Fruit fly (Drosophila melanogaster) whole organism, adult: ENCODE results near the gene CG44837.

ENCODE experiments used
- CG11617 ChIP-seq: fragments of 200-800 bp; sonication (Bioruptor generic); optimal IDR thresholded peaks from 2 replicates; lab custom pipeline; 2017; ENCODE audit warnings: mild to moderate bottlenecking, missing biosample characterization, missing genetic modification reagents, missing genetic modification characterization
- CG12768 ChIP-seq: fragments of 200-800 bp; sonication (Bioruptor generic); optimal IDR thresholded peaks from 2 replicates; lab custom pipeline; 2017; ENCODE audit warnings: missing biosample characterization, missing genetic modification characterization, mild to moderate bottlenecking, moderate library complexity, missing genetic modification reagents
- CG14711 ChIP-seq: fragments of 200-800 bp; sonication (Bioruptor generic); optimal IDR thresholded peaks from 2 replicates; lab custom pipeline; 2018; ENCODE audit warnings: missing biosample characterization, mild to moderate bottlenecking, missing genetic modification characterization, moderate library complexity
- CG1620 ChIP-seq: fragments of 200-800 bp; sonication (Bioruptor generic); optimal IDR thresholded peaks from 2 replicates; lab custom pipeline; 2016; ENCODE audit warnings: missing biosample characterization, missing genetic modification characterization
- CG33017 ChIP-seq: fragments of 200-800 bp; sonication (Bioruptor generic); optimal IDR thresholded peaks from 2 replicates; lab custom pipeline; 2018; ENCODE audit warnings: missing biosample characterization, mild to moderate bottlenecking, missing genetic modification characterization, moderate library complexity
- CG5204 ChIP-seq: fragments of 200-800 bp; sonication (Bioruptor generic); optimal IDR thresholded peaks from 2 replicates; lab custom pipeline; 2016; ENCODE audit warnings: missing biosample characterization, missing genetic modification characterization
- CG7045 ChIP-seq: fragments of 200-800 bp; sonication (Bioruptor generic); optimal IDR thresholded peaks from 2 replicates; lab custom pipeline; 2017; ENCODE audit warnings: missing biosample characterization, mild to moderate bottlenecking, missing genetic modification characterization
- CG7101 ChIP-seq: fragments of 200-800 bp; sonication (Bioruptor generic); optimal IDR thresholded peaks from 2 replicates; lab custom pipeline; 2018; ENCODE audit warnings: missing biosample characterization, mild to moderate bottlenecking, missing genetic modification characterization, moderate library complexity
- Clk ChIP-seq: fragments of 200-800 bp; sonication (Bioruptor generic); optimal IDR thresholded peaks from 2 replicates; lab custom pipeline; 2017; ENCODE audit warnings: missing biosample characterization, missing genetic modification characterization
- Crg-1 ChIP-seq: fragments of 200-800 bp; sonication (Bioruptor generic); optimal IDR thresholded peaks from 2 replicates; lab custom pipeline; 2016; ENCODE audit warnings: missing biosample characterization, missing genetic modification characterization
- Hr96 ChIP-seq: fragments of 200-800 bp; sonication (Bioruptor generic); optimal IDR thresholded peaks from 2 replicates; lab custom pipeline; 2016; ENCODE audit warnings: missing biosample characterization, missing genetic modification characterization
- Mnt ChIP-seq: fragments of 200-800 bp; sonication (Bioruptor generic); optimal IDR thresholded peaks from 2 replicates; lab custom pipeline; 2016; ENCODE audit warnings: missing biosample characterization, mild to moderate bottlenecking, missing genetic modification characterization
- bab1 ChIP-seq: fragments of 200-800 bp; sonication (Bioruptor generic); optimal IDR thresholded peaks from 3 replicates; lab custom pipeline; 2019; ENCODE audit warnings: missing biosample characterization, mild to moderate bottlenecking, missing genetic modification characterization, moderate library complexity
- cic ChIP-seq: fragments of 200-800 bp; sonication (Bioruptor generic); optimal IDR thresholded peaks from 2 replicates; lab custom pipeline; 2017; ENCODE audit warnings: missing biosample characterization, mild to moderate bottlenecking, missing genetic modification characterization, moderate library complexity
- cnc ChIP-seq, 2 experiments: fragments of >200 bp; optimal IDR thresholded peaks; 2 replicates each; lab custom pipeline; 2017
- kay ChIP-seq: fragments of 200-800 bp; sonication (Bioruptor generic); peaks from one replicate; lab custom pipeline; 2016; ENCODE audit warnings: missing biosample characterization, missing genetic modification characterization, borderline replicate concordance
- ovo ChIP-seq: fragments of 200-800 bp; sonication (Bioruptor generic); optimal IDR thresholded peaks from 2 replicates; lab custom pipeline; 2016; ENCODE audit warnings: missing biosample characterization, missing genetic modification characterization
- pad ChIP-seq: fragments of 200-800 bp; sonication (Bioruptor generic); optimal IDR thresholded peaks from 3 replicates; lab custom pipeline; 2017; ENCODE audit warnings: missing biosample characterization, missing genetic modification characterization, mild to moderate bottlenecking, moderate library complexity, missing genetic modification reagents
- tj ChIP-seq: fragments of 200-800 bp; sonication (Bioruptor generic); optimal IDR thresholded peaks from 3 replicates; lab custom pipeline; 2017; ENCODE audit warnings: missing biosample characterization, mild to moderate bottlenecking, missing genetic modification characterization, moderate library complexity
- toe ChIP-seq: fragments of 200-800 bp; sonication (Bioruptor generic); optimal IDR thresholded peaks from 2 replicates; lab custom pipeline; 2016; ENCODE audit warnings: missing biosample characterization, missing genetic modification characterization

The CG44837 gene

dm6 chr3L:11852924-11853323, 85.7 kb downstream of the CG44837 start:
- TF ChIP-seq cic (GFP tag; lab: Kevin White, UChicago) (no peak), kay (no peak), CG33017 (no peak), Crg-1 (GFP tag; lab: Kevin White, UChicago) (no peak), Mnt (GFP tag; lab: Kevin White, UChicago) (no peak), ovo (no peak), CG7045 (GFP tag; lab: Kevin White, UChicago) (no peak), CG1620 (no peak), Clk (GFP tag; lab: Kevin White, UChicago) (no peak), cnc (optimal IDR thresholded peaks at IDR 0.05; lab: Kevin White, UChicago) (no peak), bab1 (GFP tag; lab: Kevin White, UChicago) (no peak), CG7101 (tag; lab: Kevin White, UChicago) (no peak), CG11617 (GFP tag; lab: Kevin White, UChicago) (no peak), Hr96 (GFP tag; lab: Kevin White, UChicago) (no peak), tj (no peak), CG14711 (tag; lab: Kevin White, UChicago) (no peak), pad (GFP tag; lab: Kevin White, UChicago) (no peak), CG12768 (GFP tag; lab: Kevin White, UChicago) (no peak)

dm6 chr3L:11847703-11848102, 91.0 kb downstream of the CG44837 start, which contains the start of gene CG12521:
CG12521 (minus strand) TSS chr3L:11847803.
- TF ChIP-seq kay (peak; percentile 12), cnc (optimal IDR thresholded peaks at IDR 0.05; lab: Kevin White, UChicago) (no peak), Crg-1 (GFP tag; lab: Kevin White, UChicago) (no peak)

dm6 chr3L:11836575-11837077, 102.0 kb downstream of the CG44837 start, which contains the start of gene CG43064:
CG43064 (minus strand) TSS chr3L:11836721.
- TF ChIP-seq ovo: no peak
- TF ChIP-seq bab1 (GFP tag; lab: Kevin White, UChicago): no peak
- no peak for TF ChIP-seq Hr96 (GFP tag; lab: Kevin White, UChicago)
- no peak for TF ChIP-seq CG14711 (tag; lab: Kevin White, UChicago)
- TF ChIP-seq CG5204 (GFP tag; lab: Kevin White, UChicago): no peak
- no peak for TF ChIP-seq CG1620
- TF ChIP-seq Crg-1 (GFP tag; lab: Kevin White, UChicago): no peak
- no peak for TF ChIP-seq CG33017
- TF ChIP-seq cnc (optimal IDR thresholded peaks at IDR 0.05; lab: Kevin White, UChicago): no peak
- TF ChIP-seq CG7101 (tag; lab: Kevin White, UChicago): no peak
- no peak for TF ChIP-seq cic (GFP tag; lab: Kevin White, UChicago)
- no peak for TF ChIP-seq toe (GFP tag; lab: Kevin White, UChicago)
- no peak for TF ChIP-seq CG11617 (GFP tag; lab: Kevin White, UChicago)
- no peak for TF ChIP-seq CG7045 (GFP tag; lab: Kevin White, UChicago)
- TF ChIP-seq kay: no peak
- no peak for TF ChIP-seq Clk (GFP tag; lab: Kevin White, UChicago)
- TF ChIP-seq pad (GFP tag; lab: Kevin White, UChicago): no peak
- TF ChIP-seq tj: no peak

dm6 chr3L:11833296-11833717, 105.4 kb downstream of the CG44837 start, which contains the start of gene CycA:
CycA (minus strand) TSS chr3L:11833578.
- TF ChIP-seq toe (GFP tag; lab: Kevin White, UChicago) (no peak), bab1 (GFP tag; lab: Kevin White, UChicago) (peak; percentile 31)

dm6 chr3L:11832360-11833295, 106.0 kb downstream of the CG44837 start:
- peak; percentile 7 for TF ChIP-seq pad (GFP tag; lab: Kevin White, UChicago)
- TF ChIP-seq cnc (optimal IDR thresholded peaks at IDR 0.05; lab: Kevin White, UChicago): no peak

- TF ChIP-seq kay (no peak), CG5204 (GFP tag; lab: Kevin White, UChicago) (no peak), ovo (no peak)
Measured at dm6 chr3L:11831199-11831598, 107.5 kb downstream of the CG44837 start.

- TF ChIP-seq Crg-1 (GFP tag; lab: Kevin White, UChicago): no peak
- TF ChIP-seq CG5204 (GFP tag; lab: Kevin White, UChicago): no peak
- TF ChIP-seq tj: no peak
Measured at dm6 chr3L:11828730-11829129, 109.9 kb downstream of the CG44837 start, which contains the start of gene CG7264. CG7264 (plus strand) TSS chr3L:11829030.
